Worm (Caenorhabditis elegans) whole organism, late embryonic: ENCODE measurements around the gene R12B2.8.

Source experiments
- C08G9.2 ChIP-seq: sonication (generic microtip); optimal IDR thresholded peaks from 2 replicates; lab custom pipeline; 2016; ENCODE audit warnings: mild to moderate bottlenecking, missing genetic modification characterization, moderate library complexity, missing compliant biosample characterization
- C38D4.7 ChIP-seq: fragments of 200-800 bp; sonication (Bioruptor generic); optimal IDR thresholded peaks from 2 replicates; lab custom pipeline; 2018; ENCODE audit warnings: mild to moderate bottlenecking, missing genetic modification characterization, moderate library complexity, missing compliant biosample characterization
- F13H6.1 ChIP-seq: sonication (generic microtip); optimal IDR thresholded peaks from 2 replicates; lab custom pipeline; 2016; ENCODE audit warnings: missing genetic modification characterization, missing compliant biosample characterization
- T23F11.4 ChIP-seq: fragments of 200-800 bp; sonication (Bioruptor generic); optimal IDR thresholded peaks from 2 replicates; lab custom pipeline; 2018; ENCODE audit warnings: mild to moderate bottlenecking, missing genetic modification characterization, missing compliant biosample characterization
- Y22D7AL.16 ChIP-seq: sonication (generic microtip); optimal IDR thresholded peaks from 2 replicates; lab custom pipeline; 2016; ENCODE audit warnings: missing genetic modification characterization, missing compliant biosample characterization
- ceh-14 ChIP-seq: sonication (generic microtip); optimal IDR thresholded peaks from 2 replicates; lab custom pipeline; 2016; ENCODE audit warnings: missing genotype, missing genetic modification characterization, missing compliant biosample characterization
- ceh-19 ChIP-seq: fragments of 200-800 bp; sonication (Bioruptor generic); optimal IDR thresholded peaks from 2 replicates; lab custom pipeline; 2018; ENCODE audit warnings: mild to moderate bottlenecking, missing genetic modification characterization, missing compliant biosample characterization
- ceh-2 ChIP-seq: sonication (generic microtip); optimal IDR thresholded peaks from 2 replicates; lab custom pipeline; 2016; ENCODE audit warnings: missing genotype, missing genetic modification characterization, missing compliant biosample characterization
- ceh-30 ChIP-seq: fragments of 150-350 bp; optimal IDR thresholded peaks from 2 replicates; lab custom pipeline; 2014; ENCODE audit warnings: missing biosample characterization, missing genetic modification characterization
- ceh-31 ChIP-seq: sonication (generic microtip); optimal IDR thresholded peaks from 2 replicates; lab custom pipeline; 2016; ENCODE audit warnings: missing genetic modification characterization, missing compliant biosample characterization
- ceh-34 ChIP-seq: sonication (generic microtip); optimal IDR thresholded peaks from 2 replicates; lab custom pipeline; 2016; ENCODE audit warnings: mild to moderate bottlenecking, missing genetic modification characterization, missing compliant biosample characterization
- ceh-45 ChIP-seq: fragments of 200-800 bp; sonication (Bioruptor generic); IDR thresholded peaks from 2 replicates; pipeline ENCODE4 v1.3.6; 2022; ENCODE audit warnings: missing genetic modification reagents, missing genetic modification characterization, missing compliant biosample characterization
- ceh-48 ChIP-seq: sonication (generic microtip); optimal IDR thresholded peaks from 2 replicates; lab custom pipeline; 2016; ENCODE audit warnings: missing genetic modification characterization, inconsistent platforms, missing compliant biosample characterization
- ceh-9 ChIP-seq: sonication (generic microtip); optimal IDR thresholded peaks from 2 replicates; lab custom pipeline; 2016; ENCODE audit warnings: mild to moderate bottlenecking, missing genetic modification characterization, inconsistent platforms, missing compliant biosample characterization
- che-1 ChIP-seq: sonication (generic microtip); optimal IDR thresholded peaks from 2 replicates; lab custom pipeline; 2016; ENCODE audit warnings: mild to moderate bottlenecking, missing genetic modification characterization, missing compliant biosample characterization
- elt-2 ChIP-seq: sonication (generic microtip); optimal IDR thresholded peaks from 2 replicates; lab custom pipeline; 2016; ENCODE audit warnings: missing genetic modification reagents, missing genetic modification characterization, missing compliant biosample characterization
- ets-4 ChIP-seq: sonication (generic microtip); optimal IDR thresholded peaks from 2 replicates; lab custom pipeline; 2016; ENCODE audit warnings: missing genetic modification characterization, missing compliant biosample characterization
- eyg-1 ChIP-seq: sonication (generic microtip); optimal IDR thresholded peaks from 2 replicates; lab custom pipeline; 2016; ENCODE audit warnings: missing genotype, missing genetic modification characterization, missing compliant biosample characterization
- fax-1 ChIP-seq: sonication (generic microtip); optimal IDR thresholded peaks from 2 replicates; lab custom pipeline; 2016; ENCODE audit warnings: missing genotype, missing genetic modification characterization, missing compliant biosample characterization
- fkh-10 ChIP-seq: fragments of 150-350 bp; optimal IDR thresholded peaks from 2 replicates; lab custom pipeline; 2014; ENCODE audit warnings: missing biosample characterization, missing genetic modification reagents, missing genetic modification characterization
- gmeb-2 ChIP-seq: sonication (generic microtip); optimal IDR thresholded peaks from 2 replicates; lab custom pipeline; 2016; ENCODE audit warnings: missing genetic modification characterization, inconsistent platforms, missing compliant biosample characterization
- hlh-13 ChIP-seq: fragments of 200-800 bp; sonication (Bioruptor generic); optimal IDR thresholded peaks from 2 replicates; lab custom pipeline; 2018; ENCODE audit warnings: mild to moderate bottlenecking, missing genetic modification characterization, missing compliant biosample characterization
- hlh-6 ChIP-seq: sonication (generic microtip); optimal IDR thresholded peaks from 2 replicates; lab custom pipeline; 2016; ENCODE audit warnings: missing genotype, missing genetic modification characterization, missing compliant biosample characterization
- hlh-8 ChIP-seq: sonication (generic microtip); optimal IDR thresholded peaks from 2 replicates; lab custom pipeline; 2016; ENCODE audit warnings: missing genotype, missing genetic modification characterization, missing compliant biosample characterization
- lim-6 ChIP-seq: sonication (generic microtip); optimal IDR thresholded peaks from 2 replicates; lab custom pipeline; 2016; ENCODE audit warnings: missing genetic modification characterization, missing compliant biosample characterization
- lin-11 ChIP-seq: fragments of 200-800 bp; sonication (Bioruptor generic); optimal IDR thresholded peaks from 2 replicates; lab custom pipeline; 2018; ENCODE audit warnings: mild to moderate bottlenecking, missing genetic modification characterization, missing compliant biosample characterization
- madf-2 ChIP-seq: sonication (generic microtip); optimal IDR thresholded peaks from 2 replicates; lab custom pipeline; 2017; ENCODE audit warnings: missing genetic modification characterization, missing compliant biosample characterization
- mec-3 ChIP-seq: sonication (generic microtip); optimal IDR thresholded peaks from 2 replicates; lab custom pipeline; 2016; ENCODE audit warnings: borderline replicate concordance, missing genetic modification characterization, missing compliant biosample characterization
- nfya-1 ChIP-seq: sonication (generic microtip); optimal IDR thresholded peaks from 2 replicates; lab custom pipeline; 2017; ENCODE audit warnings: missing genetic modification characterization, mild to moderate bottlenecking, missing compliant biosample characterization, antibody characterized with exemption, moderate library complexity
- nhr-11 ChIP-seq: fragments of 150-350 bp; optimal IDR thresholded peaks from 2 replicates; lab custom pipeline; 2014; ENCODE audit warnings: missing biosample characterization, missing genetic modification characterization
- nhr-232 ChIP-seq: sonication (generic microtip); optimal IDR thresholded peaks from 2 replicates; lab custom pipeline; 2016; ENCODE audit warnings: missing genetic modification characterization, missing compliant biosample characterization
- pag-3 ChIP-seq: sonication (generic microtip); optimal IDR thresholded peaks from 2 replicates; lab custom pipeline; 2016; ENCODE audit warnings: missing compliant biosample characterization, missing genetic modification characterization, borderline replicate concordance
- pha-2 ChIP-seq: sonication (generic microtip); optimal IDR thresholded peaks from 2 replicates; lab custom pipeline; 2017; ENCODE audit warnings: mild to moderate bottlenecking, missing genetic modification characterization, missing compliant biosample characterization
- pha-4 ChIP-seq: fragments of 150-350 bp; optimal IDR thresholded peaks from 2 replicates; lab custom pipeline; 2018; ENCODE audit warnings: missing biosample characterization, missing genetic modification reagents, missing genetic modification characterization
- pqm-1 ChIP-seq: sonication (generic microtip); optimal IDR thresholded peaks from 2 replicates; lab custom pipeline; 2016; ENCODE audit warnings: missing genetic modification characterization, missing compliant biosample characterization
- ref-2 ChIP-seq: sonication (generic microtip); optimal IDR thresholded peaks from 2 replicates; lab custom pipeline; 2016; ENCODE audit warnings: missing genetic modification characterization, missing compliant biosample characterization
- rnt-1 ChIP-seq: sonication (generic microtip); optimal IDR thresholded peaks from 2 replicates; lab custom pipeline; 2016; ENCODE audit warnings: missing genetic modification characterization, missing compliant biosample characterization
- sox-4 ChIP-seq: sonication (generic microtip); optimal IDR thresholded peaks from 2 replicates; lab custom pipeline; 2017; ENCODE audit warnings: mild to moderate bottlenecking, missing genetic modification characterization, inconsistent platforms, missing compliant biosample characterization
- syd-9 ChIP-seq: sonication (generic microtip); optimal IDR thresholded peaks from 2 replicates; lab custom pipeline; 2016; ENCODE audit warnings: mild to moderate bottlenecking, missing genetic modification characterization, moderate library complexity, missing compliant biosample characterization
- tbx-2 ChIP-seq: sonication (generic microtip); optimal IDR thresholded peaks from 2 replicates; lab custom pipeline; 2016; ENCODE audit warnings: missing genetic modification characterization, missing compliant biosample characterization
- unc-3 ChIP-seq, 2 experiments: fragments of 200-800 bp in 1 of 2; sonication (Bioruptor generic) in 1 of 2; sonication (generic microtip) in 1 of 2; conservative IDR thresholded peaks in 1 of 2; optimal IDR thresholded peaks in 1 of 2; 2 replicates each; pipeline versions ENCODE4 v1.3.6 to Lab custom; 2016 to 2022; ENCODE audit warnings: missing compliant biosample characterization in 2 of 2, missing genetic modification characterization in 2 of 2, missing genetic modification reagents in 1 of 2
- unc-42 ChIP-seq: sonication (generic microtip); optimal IDR thresholded peaks from 2 replicates; lab custom pipeline; 2016; ENCODE audit warnings: missing genotype, missing genetic modification characterization, missing compliant biosample characterization
- unc-86 ChIP-seq: sonication (generic microtip); optimal IDR thresholded peaks from 2 replicates; lab custom pipeline; 2016; ENCODE audit warnings: missing genetic modification characterization, missing compliant biosample characterization

R12B2.8 gene

DNA sequence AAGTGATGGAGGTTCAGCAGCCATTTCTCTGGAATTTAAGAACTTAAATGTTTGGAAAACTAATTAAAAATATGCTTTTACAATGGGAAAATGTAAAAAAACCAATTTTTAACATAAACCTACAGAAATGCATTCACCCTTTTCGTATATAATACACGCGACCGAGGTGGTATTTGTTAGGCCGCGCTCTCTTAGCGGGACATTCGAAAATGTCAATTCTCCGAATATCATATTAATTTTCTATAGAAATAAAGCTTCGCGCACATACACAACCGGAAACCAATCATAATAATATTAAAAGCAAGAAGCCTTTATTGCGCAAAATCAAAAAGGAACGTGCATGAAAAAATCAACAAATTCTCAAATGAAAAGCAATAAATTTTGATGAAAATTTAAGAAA, 29.5 kb downstream of the R12B2.8 start, which contains the start of gene ddx-23:
ddx-23 (minus strand) TSS at position 30 of the 400 bp plus-strand sequence.
- TF ChIP-seq mec-3 (tag; lab: Kevin White, UChicago) (no peak), unc-86 (tag; lab: Kevin White, UChicago) (no peak), eyg-1 (tag; lab: Kevin White, UChicago) (no peak), F13H6.1 (tag; lab: Kevin White, UChicago) (no peak), rnt-1 (tag; lab: Kevin White, UChicago) (no peak), ceh-48 (tag; lab: Kevin White, UChicago) (no peak), ref-2 (tag; lab: Kevin White, UChicago) (no peak), tbx-2 (tag; lab: Kevin White, UChicago) (peak; percentile 14), ceh-2 (tag; lab: Kevin White, UChicago) (no peak), gmeb-2 (tag; lab: Kevin White, UChicago) (no peak), ceh-9 (tag; lab: Kevin White, UChicago) (no peak), hlh-8 (tag; lab: Kevin White, UChicago) (peak; percentile 7), pqm-1 (tag; lab: Kevin White, UChicago) (no peak), C38D4.7 (GFP tag; lab: Kevin White, UChicago) (no peak), unc-42 (tag; lab: Kevin White, UChicago) (peak; percentile 34), madf-2 (tag; lab: Kevin White, UChicago) (no peak), lin-11 (no peak), fax-1 (tag; lab: Kevin White, UChicago) (peak; percentile 7), nhr-11 (tag; lab: Kevin White, UChicago) (no peak), fkh-10 (GFP tag; lab: Kevin White, UChicago) (no peak), ceh-30 (tag; lab: Kevin White, UChicago) (no peak), ceh-19 (GFP tag; lab: Kevin White, UChicago) (no peak), C08G9.2 (tag; lab: Kevin White, UChicago) (no peak), syd-9 (tag; lab: Kevin White, UChicago) (no peak), ceh-31 (tag; lab: Kevin White, UChicago) (peak; percentile 70), nhr-232 (tag; lab: Kevin White, UChicago) (no peak), Y22D7AL.16 (tag; lab: Kevin White, UChicago) (no peak), ceh-14 (peak; percentile 9), ets-4 (tag; lab: Kevin White, UChicago) (peak; percentile 93), ceh-34 (tag; lab: Kevin White, UChicago) (no peak), hlh-13 (GFP tag; lab: Kevin White, UChicago) (no peak), pha-2 (tag; lab: Kevin White, UChicago) (no peak), pag-3 (tag; lab: Kevin White, UChicago) (no peak), sox-4 (tag; lab: Kevin White, UChicago) (no peak), lim-6 (tag; lab: Kevin White, UChicago) (no peak), pha-4 (no peak), T23F11.4 (GFP tag; lab: Kevin White, UChicago) (no peak), nfya-1 (no peak), unc-3 (GFP tag; conservative IDR thresholded peaks at IDR 0.05; lab: Robert Waterston, UW) (no peak), unc-3 (tag; optimal IDR thresholded peaks at IDR 0.05; lab: Kevin White, UChicago) (no peak), hlh-6 (tag; lab: Kevin White, UChicago) (no peak), che-1 (tag; lab: Kevin White, UChicago) (no peak), ceh-45 (no peak), elt-2 (peak; percentile 11)
